Worm (Caenorhabditis elegans) whole organism, L4 larva: Measurements from ENCODE around the gene tbb-4.

ENCODE experiments used
- dmd-9 ChIP-seq: fragments of 200-800 bp; sonication (Bioruptor generic); IDR thresholded peaks from 2 replicates; pipeline ENCODE4 v1.3.6; 2022; ENCODE audit warnings: missing genetic modification reagents, missing genetic modification characterization, missing compliant biosample characterization
- lin-1 ChIP-seq: fragments of 200-800 bp; sonication (Bioruptor generic); IDR thresholded peaks from 2 replicates; pipeline ENCODE4 v1.3.6; 2022; ENCODE audit warnings: missing genetic modification reagents, missing genetic modification characterization, missing compliant biosample characterization
- nhr-11 ChIP-seq: fragments of 150-350 bp; optimal IDR thresholded peaks from 2 replicates; lab custom pipeline; 2014; ENCODE audit warnings: missing biosample characterization, missing genetic modification characterization
- skn-1 ChIP-seq: fragments of 150-350 bp; optimal IDR thresholded peaks from 2 replicates; lab custom pipeline; 2014; ENCODE audit warnings: missing biosample characterization, missing genetic modification characterization
- tag-97 ChIP-seq: fragments of 200-800 bp; sonication (Bioruptor generic); IDR thresholded peaks from 2 replicates; pipeline ENCODE4 v1.3.6; 2022; ENCODE audit warnings: missing genetic modification characterization, missing compliant biosample characterization
- unc-130 ChIP-seq: sonication (generic microtip); optimal IDR thresholded peaks from 2 replicates; lab custom pipeline; 2016; ENCODE audit warnings: missing genetic modification reagents, missing genetic modification characterization, missing compliant biosample characterization

ce11 chrX:9387041-9387440 lies 49.7 kb downstream of the tbb-4 start, which contains the start of gene C23F12.4:
- no peak for TF ChIP-seq dmd-9
- no peak for TF ChIP-seq unc-130 (GFP tag; lab: Kevin White, UChicago)
- no peak for TF ChIP-seq lin-1
- TF ChIP-seq nhr-11 (tag; lab: Kevin White, UChicago) = no peak
- TF ChIP-seq tag-97 (GFP tag; lab: Robert Waterston, UW) = no peak
- no peak for TF ChIP-seq skn-1
